Fruit fly (Drosophila melanogaster) whole organism, adult: ENCODE measurements around the gene ncd.
A peak's percentile ranks its signal among the peaks of the same experiment; 100 is the strongest.

Source experiments
- CG11617 ChIP-seq: fragments of 200-800 bp; sonication (Bioruptor generic); optimal IDR thresholded peaks from 2 replicates; lab custom pipeline; 2017; ENCODE audit warnings: mild to moderate bottlenecking, missing biosample characterization, missing genetic modification reagents, missing genetic modification characterization
- CG12768 ChIP-seq: fragments of 200-800 bp; sonication (Bioruptor generic); optimal IDR thresholded peaks from 2 replicates; lab custom pipeline; 2017; ENCODE audit warnings: missing biosample characterization, missing genetic modification characterization, mild to moderate bottlenecking, moderate library complexity, missing genetic modification reagents
- CG14711 ChIP-seq: fragments of 200-800 bp; sonication (Bioruptor generic); optimal IDR thresholded peaks from 2 replicates; lab custom pipeline; 2018; ENCODE audit warnings: missing biosample characterization, mild to moderate bottlenecking, missing genetic modification characterization, moderate library complexity
- CG1620 ChIP-seq: fragments of 200-800 bp; sonication (Bioruptor generic); optimal IDR thresholded peaks from 2 replicates; lab custom pipeline; 2016; ENCODE audit warnings: missing biosample characterization, missing genetic modification characterization
- CG33017 ChIP-seq: fragments of 200-800 bp; sonication (Bioruptor generic); optimal IDR thresholded peaks from 2 replicates; lab custom pipeline; 2018; ENCODE audit warnings: missing biosample characterization, mild to moderate bottlenecking, missing genetic modification characterization, moderate library complexity
- CG5204 ChIP-seq: fragments of 200-800 bp; sonication (Bioruptor generic); optimal IDR thresholded peaks from 2 replicates; lab custom pipeline; 2016; ENCODE audit warnings: missing biosample characterization, missing genetic modification characterization
- CG7045 ChIP-seq: fragments of 200-800 bp; sonication (Bioruptor generic); optimal IDR thresholded peaks from 2 replicates; lab custom pipeline; 2017; ENCODE audit warnings: missing biosample characterization, mild to moderate bottlenecking, missing genetic modification characterization
- CG7101 ChIP-seq: fragments of 200-800 bp; sonication (Bioruptor generic); optimal IDR thresholded peaks from 2 replicates; lab custom pipeline; 2018; ENCODE audit warnings: missing biosample characterization, mild to moderate bottlenecking, missing genetic modification characterization, moderate library complexity
- Clk ChIP-seq: fragments of 200-800 bp; sonication (Bioruptor generic); optimal IDR thresholded peaks from 2 replicates; lab custom pipeline; 2017; ENCODE audit warnings: missing biosample characterization, missing genetic modification characterization
- Crg-1 ChIP-seq: fragments of 200-800 bp; sonication (Bioruptor generic); optimal IDR thresholded peaks from 2 replicates; lab custom pipeline; 2016; ENCODE audit warnings: missing biosample characterization, missing genetic modification characterization
- Hr96 ChIP-seq: fragments of 200-800 bp; sonication (Bioruptor generic); optimal IDR thresholded peaks from 2 replicates; lab custom pipeline; 2016; ENCODE audit warnings: missing biosample characterization, missing genetic modification characterization
- Mnt ChIP-seq: fragments of 200-800 bp; sonication (Bioruptor generic); optimal IDR thresholded peaks from 2 replicates; lab custom pipeline; 2016; ENCODE audit warnings: missing biosample characterization, mild to moderate bottlenecking, missing genetic modification characterization
- bab1 ChIP-seq: fragments of 200-800 bp; sonication (Bioruptor generic); optimal IDR thresholded peaks from 3 replicates; lab custom pipeline; 2019; ENCODE audit warnings: missing biosample characterization, mild to moderate bottlenecking, missing genetic modification characterization, moderate library complexity
- cic ChIP-seq: fragments of 200-800 bp; sonication (Bioruptor generic); optimal IDR thresholded peaks from 2 replicates; lab custom pipeline; 2017; ENCODE audit warnings: missing biosample characterization, mild to moderate bottlenecking, missing genetic modification characterization, moderate library complexity
- cnc ChIP-seq, 2 experiments: fragments of >200 bp; optimal IDR thresholded peaks; 2 replicates each; lab custom pipeline; 2017
- kay ChIP-seq: fragments of 200-800 bp; sonication (Bioruptor generic); peaks from one replicate; lab custom pipeline; 2016; ENCODE audit warnings: missing biosample characterization, missing genetic modification characterization, borderline replicate concordance
- ovo ChIP-seq: fragments of 200-800 bp; sonication (Bioruptor generic); optimal IDR thresholded peaks from 2 replicates; lab custom pipeline; 2016; ENCODE audit warnings: missing biosample characterization, missing genetic modification characterization
- pad ChIP-seq: fragments of 200-800 bp; sonication (Bioruptor generic); optimal IDR thresholded peaks from 3 replicates; lab custom pipeline; 2017; ENCODE audit warnings: missing biosample characterization, missing genetic modification characterization, mild to moderate bottlenecking, moderate library complexity, missing genetic modification reagents
- tj ChIP-seq: fragments of 200-800 bp; sonication (Bioruptor generic); optimal IDR thresholded peaks from 3 replicates; lab custom pipeline; 2017; ENCODE audit warnings: missing biosample characterization, mild to moderate bottlenecking, missing genetic modification characterization, moderate library complexity
- toe ChIP-seq: fragments of 200-800 bp; sonication (Bioruptor generic); optimal IDR thresholded peaks from 2 replicates; lab custom pipeline; 2016; ENCODE audit warnings: missing biosample characterization, missing genetic modification characterization

ncd gene

dm6 chr3R:29835710-29836049, 28.8 kb upstream of the ncd start, which contains the start of gene Prtl99C:
Gene Prtl99C, plus strand, starts transcription at chr3R:29835950.
- TF ChIP-seq CG12768 (GFP tag; lab: Kevin White, UChicago) (no peak), tj (no peak), ovo (GFP tag; lab: Kevin White, UChicago) (no peak), CG14711 (no peak), Hr96 (GFP tag; lab: Kevin White, UChicago) (no peak), pad (GFP tag; lab: Kevin White, UChicago) (no peak), Clk (GFP tag; lab: Kevin White, UChicago) (no peak), CG1620 (no peak), kay (no peak)

- TF ChIP-seq CG14711 (no peak), CG7101 (peak; percentile 4), toe (peak; percentile 31), pad (GFP tag; lab: Kevin White, UChicago) (peak; percentile 50), cnc (optimal IDR thresholded peaks at IDR 0.05; lab: Kevin White, UChicago) (no peak), CG12768 (GFP tag; lab: Kevin White, UChicago) (peak; percentile 10), Crg-1 (peak; percentile 27), CG5204 (GFP tag; lab: Kevin White, UChicago) (peak; percentile 30), CG7045 (no peak), cic (no peak), CG1620 (peak; percentile 50), Hr96 (GFP tag; lab: Kevin White, UChicago) (no peak), tj (no peak), ovo (GFP tag; lab: Kevin White, UChicago) (no peak), kay (peak; percentile 49), bab1 (GFP tag; lab: Kevin White, UChicago) (peak; percentile 7), Clk (GFP tag; lab: Kevin White, UChicago) (no peak), CG11617 (GFP tag; lab: Kevin White, UChicago) (peak; percentile 19), CG33017 (no peak), Mnt (no peak)
Measured at dm6 chr3R:29834759-29835709, 28.1 kb upstream of the ncd start, which contains the start of gene Atg16. Gene Atg16, minus strand, starts transcription at chr3R:29835101.

dm6 chr3R:29830925-29831324, 24.0 kb upstream of the ncd start:
- TF ChIP-seq toe (no peak), tj (no peak), Clk (GFP tag; lab: Kevin White, UChicago) (no peak), CG1620 (no peak), CG11617 (GFP tag; lab: Kevin White, UChicago) (no peak), Hr96 (GFP tag; lab: Kevin White, UChicago) (peak; percentile 29), CG7045 (peak; percentile 79), CG7101 (peak; percentile 69), cic (peak; percentile 57), Mnt (no peak), ovo (GFP tag; lab: Kevin White, UChicago) (no peak), pad (GFP tag; lab: Kevin White, UChicago) (peak; percentile 31), Crg-1 (peak; percentile 9), CG33017 (peak; percentile 55), kay (no peak), CG14711 (peak; percentile 69), CG12768 (GFP tag; lab: Kevin White, UChicago) (peak; percentile 17), bab1 (GFP tag; lab: Kevin White, UChicago) (no peak), CG5204 (GFP tag; lab: Kevin White, UChicago) (no peak), cnc (optimal IDR thresholded peaks at IDR 0.05; lab: Kevin White, UChicago) (no peak)

dm6 chr3R:29829228-29829786, 22.4 kb upstream of the ncd start:
- TF ChIP-seq Clk (GFP tag; lab: Kevin White, UChicago) (no peak), bab1 (GFP tag; lab: Kevin White, UChicago) (no peak), CG14711 (no peak), CG12768 (GFP tag; lab: Kevin White, UChicago) (no peak), cic (no peak), CG11617 (GFP tag; lab: Kevin White, UChicago) (no peak), ovo (GFP tag; lab: Kevin White, UChicago) (no peak), CG1620 (no peak), CG7045 (no peak), Hr96 (GFP tag; lab: Kevin White, UChicago) (no peak), CG7101 (no peak), toe (no peak), CG5204 (GFP tag; lab: Kevin White, UChicago) (no peak)

- TF ChIP-seq CG7045 = no peak
- no peak for TF ChIP-seq CG12768 (GFP tag; lab: Kevin White, UChicago)
- TF ChIP-seq ovo (GFP tag; lab: Kevin White, UChicago) = no peak
- TF ChIP-seq CG33017 = no peak
- TF ChIP-seq tj = no peak
- no peak for TF ChIP-seq Crg-1
- no peak for TF ChIP-seq pad (GFP tag; lab: Kevin White, UChicago)
- no peak for TF ChIP-seq CG5204 (GFP tag; lab: Kevin White, UChicago)
- no peak for TF ChIP-seq bab1 (GFP tag; lab: Kevin White, UChicago)
- no peak for TF ChIP-seq cnc (optimal IDR thresholded peaks at IDR 0.05; lab: Kevin White, UChicago)
- TF ChIP-seq cic = no peak
- no peak for TF ChIP-seq Mnt
- TF ChIP-seq kay = no peak
- no peak for TF ChIP-seq CG7101
- TF ChIP-seq CG14711 = no peak
Measured at dm6 chr3R:29818434-29819268, 11.7 kb upstream of the ncd start, which contains the start of gene neo. Gene neo, plus strand, starts transcription at chr3R:29819131.
